Worm (Caenorhabditis elegans) whole organism, L3 larva: ENCODE results near the gene Y50D4B.4.

Experiments used
- R02D3.7 ChIP-seq: fragments of 150-350 bp; optimal IDR thresholded peaks from 2 replicates; lab custom pipeline; 2014; ENCODE audit warnings: missing biosample characterization, missing genetic modification characterization
- ama-1 ChIP-seq: fragments of 150-350 bp; optimal IDR thresholded peaks from 2 replicates; lab custom pipeline; 2018
- ceh-28 ChIP-seq: fragments of 150-350 bp; optimal IDR thresholded peaks from 2 replicates; lab custom pipeline; 2014; ENCODE audit warnings: missing biosample characterization, missing genetic modification reagents, missing genetic modification characterization
- ceh-82 ChIP-seq: fragments of 150-350 bp; optimal IDR thresholded peaks from 2 replicates; lab custom pipeline; 2014; ENCODE audit warnings: missing biosample characterization, missing genetic modification characterization
- egl-27 ChIP-seq: sonication (generic microtip); optimal IDR thresholded peaks from 4 replicates; lab custom pipeline; 2017; ENCODE audit warnings: missing biosample characterization, missing genetic modification reagents, missing genetic modification characterization
- elt-1 ChIP-seq: fragments of 150-350 bp; optimal IDR thresholded peaks from 2 replicates; lab custom pipeline; 2014; ENCODE audit warnings: missing biosample characterization, missing genetic modification characterization
- nhr-11 ChIP-seq: fragments of 150-350 bp; optimal IDR thresholded peaks from 2 replicates; lab custom pipeline; 2014; ENCODE audit warnings: missing biosample characterization, missing genetic modification characterization
- nhr-12 ChIP-seq: fragments of 150-350 bp; optimal IDR thresholded peaks from 2 replicates; lab custom pipeline; 2014; ENCODE audit warnings: missing biosample characterization, missing genetic modification characterization
- nhr-25 ChIP-seq: sonication (generic microtip); optimal IDR thresholded peaks from 2 replicates; lab custom pipeline; 2017; ENCODE audit warnings: missing biosample characterization, missing genetic modification characterization
- nhr-67 ChIP-seq: fragments of 150-350 bp; optimal IDR thresholded peaks from 2 replicates; lab custom pipeline; 2014; ENCODE audit warnings: missing biosample characterization, missing genetic modification characterization
- pqm-1 ChIP-seq: fragments of 150-350 bp; optimal IDR thresholded peaks from 2 replicates; lab custom pipeline; 2017; ENCODE audit warnings: missing biosample characterization, missing genetic modification characterization, inconsistent platforms
- snpc-4 ChIP-seq: fragments of 150-350 bp; optimal IDR thresholded peaks from 2 replicates; lab custom pipeline; 2014; ENCODE audit warnings: missing biosample characterization, missing genetic modification characterization
- tbx-2 ChIP-seq: sonication (generic microtip); optimal IDR thresholded peaks from 2 replicates; lab custom pipeline; 2016; ENCODE audit warnings: mild to moderate bottlenecking, missing genetic modification characterization, missing compliant biosample characterization
- unc-62 ChIP-seq: fragments of 150-350 bp; sonication (generic microtip); optimal IDR thresholded peaks from 4 replicates; lab custom pipeline; 2014; ENCODE audit warnings: missing biosample characterization, missing genetic modification reagents, missing genetic modification characterization

ce11 chrV:1084016-1084415, 8.4 kb upstream of the Y50D4B.4 start, which contains the start of gene Y50D4B.6:
- TF ChIP-seq R02D3.7 (tag; lab: Kevin White, UChicago) (no peak), unc-62 (GFP tag; lab: Kevin White, UChicago) (no peak), nhr-67 (tag; lab: Kevin White, UChicago) (no peak), nhr-12 (no peak), nhr-11 (tag; lab: Kevin White, UChicago) (no peak), pqm-1 (tag; lab: Kevin White, UChicago) (no peak), ama-1 (lab: Kevin White, UChicago) (no peak), tbx-2 (tag; lab: Kevin White, UChicago) (no peak), snpc-4 (tag; lab: Kevin White, UChicago) (no peak), nhr-25 (no peak), egl-27 (no peak), elt-1 (tag; lab: Kevin White, UChicago) (no peak), ceh-28 (no peak), ceh-82 (no peak)
